Fruit fly (Drosophila melanogaster): ENCODE data around the gene CG42564.
A peak's percentile ranks its signal among the peaks of the same experiment; 100 is the strongest.

The CG42564 gene

DNA sequence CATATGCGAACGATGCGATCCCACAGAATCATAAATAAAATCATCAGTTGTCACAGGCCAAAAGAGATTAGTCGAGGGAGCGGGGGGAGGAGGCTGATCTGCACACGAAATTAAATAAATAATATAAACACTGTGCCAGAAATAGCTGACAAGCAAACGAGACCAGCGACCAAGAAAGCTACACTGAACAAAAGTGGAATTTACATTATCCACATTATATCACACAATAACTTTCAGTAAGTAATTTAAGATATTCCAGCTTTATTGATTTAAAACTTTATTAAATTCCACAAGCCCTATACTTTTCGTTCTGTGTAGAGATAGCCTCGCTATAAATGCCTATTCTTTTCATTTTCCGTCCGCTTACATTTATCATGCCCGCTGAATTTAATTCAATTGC, 29.9 kb downstream of the CG42564 start (continued):
- TF ChIP-seq en (GFP tag; optimal IDR thresholded peaks at IDR 0.05) (peak; percentile 40), fd96Cb (tag; optimal IDR thresholded peaks at IDR 0.05) (peak; percentile 77), CG5953 (GFP tag; IDR thresholded peaks at IDR 0.05) (peak; percentile 68; the same call in 1 of the 2 replicates), CG15073 (GFP tag; optimal IDR thresholded peaks at IDR 0.05) (peak; percentile 6), klu (GFP tag; IDR thresholded peaks at IDR 0.05) (no peak; the same call in 1 of the 2 replicates), bsh (GFP tag; optimal IDR thresholded peaks at IDR 0.05) (peak; percentile 53 to 87), CG7556 (GFP tag; optimal IDR thresholded peaks at IDR 0.05) (peak; percentile 79), CG10462 (GFP tag; optimal IDR thresholded peaks at IDR 0.05) (peak; percentile 44), CG2129 (GFP tag; IDR thresholded peaks at IDR 0.05; ENCODE audit: partially characterized antibody) (no peak), CG12299 (tag; optimal IDR thresholded peaks at IDR 0.05) (peak; percentile 58), abd-A (tag; optimal IDR thresholded peaks at IDR 0.05) (no peak), dpn (GFP tag; optimal IDR thresholded peaks at IDR 0.05) (peak; percentile 78 to 80), insv (GFP tag; optimal IDR thresholded peaks at IDR 0.05) (no peak), Kr (GFP tag; optimal IDR thresholded peaks at IDR 0.05) (no peak), CG6689 (GFP tag; IDR thresholded peaks at IDR 0.05) (peak; percentile 86), CG2712 (tag; optimal IDR thresholded peaks at IDR 0.05) (peak; percentile 82), CG3407 (GFP tag; optimal IDR thresholded peaks at IDR 0.05) (peak; percentile 75), Trl (optimal IDR thresholded peaks at IDR 0.05) (no peak), Trl (GFP tag; optimal IDR thresholded peaks at IDR 0.05) (peak; percentile 79), hth (optimal IDR thresholded peaks at IDR 0.05) (no peak), Hr3 (GFP tag; optimal IDR thresholded peaks at IDR 0.05) (peak; percentile 80), CG7745 (tag; optimal IDR thresholded peaks at IDR 0.05) (no peak), Med (GFP tag) (peak; percentile 95), Pdp1 (GFP tag; optimal IDR thresholded peaks at IDR 0.05) (peak; percentile 77), D19A (tag; optimal IDR thresholded peaks at IDR 0.05) (peak; percentile 71), CG10366 (GFP tag; IDR thresholded peaks at IDR 0.05) (peak; percentile 88), CG6683 (GFP tag; optimal IDR thresholded peaks at IDR 0.05) (no peak), CG6175 (GFP tag; IDR thresholded peaks at IDR 0.05) (no peak; the same call in none of the 3 replicates), chif (GFP tag; optimal IDR thresholded peaks at IDR 0.05) (peak; percentile 62 to 75)

DNA sequence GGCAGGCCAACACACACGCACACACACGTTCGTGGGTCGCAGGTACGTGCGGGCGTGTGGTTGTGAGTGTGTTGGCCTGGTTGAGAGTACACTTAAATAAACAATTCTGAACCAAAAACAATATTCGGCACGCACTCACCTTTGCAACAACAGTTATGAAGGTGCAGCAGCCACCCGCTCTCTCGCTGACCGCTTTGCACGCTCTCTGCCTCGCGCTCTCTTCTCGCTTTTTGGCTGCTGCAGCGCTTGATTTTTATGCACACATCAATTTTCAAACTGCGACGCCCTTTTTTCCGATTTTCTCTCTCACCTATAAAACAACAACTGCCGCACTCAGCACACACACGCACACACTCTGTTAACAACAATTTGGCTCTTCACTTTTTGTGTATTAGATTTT, 31.0 kb downstream of the CG42564 start:
- TF ChIP-seq NFAT (GFP tag; IDR thresholded peaks at IDR 0.05) (no peak), CG15479 (GFP tag; optimal IDR thresholded peaks at IDR 0.05) (peak; percentile 14), bab2 (GFP tag; optimal IDR thresholded peaks at IDR 0.05) (no peak), CG1647 (GFP tag; optimal IDR thresholded peaks at IDR 0.05) (no peak), CG8290 (GFP tag; optimal IDR thresholded peaks at IDR 0.05) (no peak), CG8290 (tag; optimal IDR thresholded peaks at IDR 0.05) (no peak), cg (GFP tag; optimal IDR thresholded peaks at IDR 0.05) (peak; percentile 78), Abd-B (GFP tag; optimal IDR thresholded peaks at IDR 0.05) (no peak), PHDP (tag; optimal IDR thresholded peaks at IDR 0.05) (no peak), CG34376 (GFP tag; optimal IDR thresholded peaks at IDR 0.05) (no peak), Trl (optimal IDR thresholded peaks at IDR 0.05) (peak; percentile 80 to 83), Trl (GFP tag; optimal IDR thresholded peaks at IDR 0.05) (peak; percentile 6), yki (optimal IDR thresholded peaks at IDR 0.05) (peak; percentile 47), zf30C (GFP tag; optimal IDR thresholded peaks at IDR 0.05) (peak; percentile 76), gce (GFP tag; IDR thresholded peaks at IDR 0.05) (no peak), grau (tag; optimal IDR thresholded peaks at IDR 0.05) (no peak), MBD-R2 (GFP tag; IDR thresholded peaks at IDR 0.05) (no peak), mam (GFP tag; optimal IDR thresholded peaks at IDR 0.05) (no peak)

All from whole organism, embryonic.